Fruit fly (Drosophila melanogaster): ENCODE data around the gene CG14312.
A peak's percentile ranks its signal among the peaks of the same experiment; 100 is the strongest.

Gene CG14312

dm6 chr3R:18249268-18249667, 34.1 kb downstream of the CG14312 start (continued):
- TF ChIP-seq CG11398 (GFP tag; optimal IDR thresholded peaks at IDR 0.05) (no peak), lbe (GFP tag; optimal IDR thresholded peaks at IDR 0.05) (no peak), cato (GFP tag; optimal IDR thresholded peaks at IDR 0.05; ENCODE audit: borderline replicate concordance) (no peak), CkIIα-i1 (GFP tag; IDR thresholded peaks at IDR 0.05) (no peak), HLH3B (GFP tag; IDR thresholded peaks at IDR 0.05) (no peak), Pdp1 (GFP tag; optimal IDR thresholded peaks at IDR 0.05) (peak in 1 of 2 experiments; percentile 44), Dp (GFP tag; optimal IDR thresholded peaks at IDR 0.05) (no peak), D19B (GFP tag; optimal IDR thresholded peaks at IDR 0.05) (no peak), peb (GFP tag; IDR thresholded peaks at IDR 0.05) (no peak), tgo (GFP tag; IDR thresholded peaks at IDR 0.05) (no peak), bigmax (GFP tag; optimal IDR thresholded peaks at IDR 0.05) (no peak), wor (GFP tag; IDR thresholded peaks at IDR 0.05) (no peak), Usf (GFP tag; optimal IDR thresholded peaks at IDR 0.05) (no peak), CG18262 (tag; optimal IDR thresholded peaks at IDR 0.05) (no peak), lov (optimal IDR thresholded peaks at IDR 0.05) (no peak), lov (GFP tag; IDR thresholded peaks at IDR 0.05) (no peak), Hr39 (optimal IDR thresholded peaks at IDR 0.05) (no peak), vvl (GFP tag; IDR thresholded peaks at IDR 0.05) (0 out of 2 replicates have a peak, but pooled peaks have one; percentile 23), Dref (GFP tag; IDR thresholded peaks at IDR 0.05) (no peak), fru (optimal IDR thresholded peaks at IDR 0.05) (no peak), ssp (GFP tag; IDR thresholded peaks at IDR 0.05) (no peak), zfh1 (GFP tag; IDR thresholded peaks at IDR 0.05) (no peak), CG15011 (GFP tag; optimal IDR thresholded peaks at IDR 0.05) (no peak), ab (GFP tag; optimal IDR thresholded peaks at IDR 0.05) (no peak), kah (GFP tag; optimal IDR thresholded peaks at IDR 0.05) (no peak), Nf-YA (GFP tag; IDR thresholded peaks at IDR 0.05) (no peak), CG2889 (GFP tag; IDR thresholded peaks at IDR 0.05) (no peak), CG9817 (tag; optimal IDR thresholded peaks at IDR 0.05) (no peak), sug (tag; optimal IDR thresholded peaks at IDR 0.05) (peak; percentile 13), ttk (GFP tag; IDR thresholded peaks at IDR 0.05) (no peak), HLHmδ (GFP tag; optimal IDR thresholded peaks at IDR 0.05) (no peak), CG4820 (GFP tag; optimal IDR thresholded peaks at IDR 0.05) (no peak), Med (GFP tag) (peak; percentile 77), Gug (GFP tag; IDR thresholded peaks at IDR 0.05) (no peak), Deaf1 (tag; optimal IDR thresholded peaks at IDR 0.05) (peak; percentile 53), CG34376 (GFP tag; optimal IDR thresholded peaks at IDR 0.05) (no peak), Mes4 (GFP tag; optimal IDR thresholded peaks at IDR 0.05) (no peak), bcd (GFP tag; optimal IDR thresholded peaks at IDR 0.05) (no peak), fd3F (GFP tag; optimal IDR thresholded peaks at IDR 0.05) (no peak), CG3281 (GFP tag; optimal IDR thresholded peaks at IDR 0.05) (no peak), sr (GFP tag; IDR thresholded peaks at IDR 0.05) (peak; percentile 38; the same call in 2 of the 3 replicates), schlank (tag; optimal IDR thresholded peaks at IDR 0.05) (no peak), Asciz (GFP tag; optimal IDR thresholded peaks at IDR 0.05) (no peak), CG6683 (GFP tag; optimal IDR thresholded peaks at IDR 0.05) (no peak), Adf1 (GFP tag; IDR thresholded peaks at IDR 0.05) (no peak), CG18764 (GFP tag; optimal IDR thresholded peaks at IDR 0.05) (no peak), pho (GFP tag; optimal IDR thresholded peaks at IDR 0.05) (no peak), CG18599 (GFP tag; optimal IDR thresholded peaks at IDR 0.05) (no peak), btn (GFP tag; optimal IDR thresholded peaks at IDR 0.05) (no peak), CG10543 (GFP tag; optimal IDR thresholded peaks at IDR 0.05) (peak; percentile 30), trh (GFP tag; optimal IDR thresholded peaks at IDR 0.05) (no peak), CG12942 (GFP tag; optimal IDR thresholded peaks at IDR 0.05) (no peak), sob (GFP tag; IDR thresholded peaks at IDR 0.05) (0 out of 2 replicates have a peak, but pooled peaks have one; percentile 30)
